Fruit fly (Drosophila melanogaster) whole organism, embryonic: ENCODE measurements around the gene CG34171.

Experiments
- Aef1 ChIP-seq: fragments of 200-800 bp; sonication (Bioruptor generic); IDR thresholded peaks from 3 replicates; pipeline ENCODE4 v1.3.6; 2022; ENCODE audit warnings: missing biosample characterization, missing genetic modification characterization
- Atf6 ChIP-seq: fragments of 200-800 bp; sonication (Bioruptor generic); IDR thresholded peaks from 2 replicates; pipeline ENCODE4 v1.3.6; 2022; ENCODE audit warnings: missing biosample characterization, missing genetic modification characterization
- Awh ChIP-seq: fragments of 200-800 bp; sonication (Bioruptor generic); IDR thresholded peaks from 2 replicates; pipeline ENCODE4, ENCODE4 v1.3.6; 2022; ENCODE audit warnings: missing biosample characterization, missing genetic modification characterization
- B-H1 ChIP-seq: fragments of 200-800 bp; sonication (Bioruptor generic); IDR thresholded peaks from 3 replicates; pipeline ENCODE4 v1.3.6; 2022; ENCODE audit warnings: missing biosample characterization, missing genetic modification characterization
- CG10321 ChIP-seq: fragments of 200-800 bp; sonication (Bioruptor generic); IDR thresholded peaks from 2 replicates; pipeline ENCODE4 v1.3.6; 2022; ENCODE audit warnings: missing biosample characterization, missing genetic modification characterization
- CG10979 ChIP-seq: fragments of 200-800 bp; sonication (Bioruptor generic); optimal IDR thresholded peaks from 2 replicates; lab custom pipeline; 2018; ENCODE audit warnings: missing biosample characterization, mild to moderate bottlenecking, missing genetic modification characterization, moderate library complexity
- CG11695 ChIP-seq: fragments of 200-800 bp; sonication (Bioruptor generic); IDR thresholded peaks from 3 replicates; pipeline ENCODE4 v1.3.6; 2022; ENCODE audit warnings: missing biosample characterization, missing genetic modification characterization
- CG12071 ChIP-seq: fragments of 200-800 bp; sonication (Bioruptor generic); optimal IDR thresholded peaks from 3 replicates; lab custom pipeline; 2018; ENCODE audit warnings: missing biosample characterization, mild to moderate bottlenecking, missing genetic modification characterization
- CG16863 ChIP-seq: fragments of 200-800 bp; sonication (Bioruptor generic); optimal IDR thresholded peaks from 3 replicates; lab custom pipeline; 2016; ENCODE audit warnings: missing biosample characterization, missing genetic modification characterization
- CG17328 ChIP-seq: fragments of 200-800 bp; sonication (Bioruptor generic); IDR thresholded peaks from 2 replicates; pipeline ENCODE4 v1.3.6; 2022; ENCODE audit warnings: missing biosample characterization, missing genetic modification characterization
- CG1832 ChIP-seq: fragments of 200-800 bp; sonication (Bioruptor generic); optimal IDR thresholded peaks from 2 replicates; lab custom pipeline; 2017; ENCODE audit warnings: missing biosample characterization, mild to moderate bottlenecking, missing genetic modification characterization, inconsistent platforms
- CG18599 ChIP-seq: fragments of 200-800 bp; sonication (Bioruptor generic); optimal IDR thresholded peaks from 3 replicates; lab custom pipeline; 2017; ENCODE audit warnings: missing biosample characterization, missing genetic modification characterization, mild to moderate bottlenecking, moderate library complexity, missing genetic modification reagents
- CG30431 ChIP-seq: fragments of 200-800 bp; sonication (Bioruptor generic); optimal IDR thresholded peaks from 2 replicates; lab custom pipeline; 2017; ENCODE audit warnings: missing biosample characterization, missing genetic modification characterization
- CG31365 ChIP-seq: fragments of 200-800 bp; sonication (Bioruptor generic); optimal IDR thresholded peaks from 2 replicates; lab custom pipeline; 2018; ENCODE audit warnings: missing biosample characterization, mild to moderate bottlenecking, missing genetic modification characterization
- CG32767 ChIP-seq: fragments of 200-800 bp; sonication (Bioruptor generic); IDR thresholded peaks from 2 replicates; pipeline ENCODE4 v1.3.6; 2022; ENCODE audit warnings: missing biosample characterization, missing genetic modification characterization
- CG4328 ChIP-seq: fragments of 200-800 bp; sonication (Bioruptor generic); optimal IDR thresholded peaks from 3 replicates; lab custom pipeline; 2017; ENCODE audit warnings: missing biosample characterization, missing genetic modification reagents, missing genetic modification characterization
- CG6254 ChIP-seq: fragments of 200-800 bp; sonication (Bioruptor generic); optimal IDR thresholded peaks from 3 replicates; lab custom pipeline; 2017; ENCODE audit warnings: mild to moderate bottlenecking, missing biosample characterization, missing genetic modification reagents, missing genetic modification characterization
- CG6765 ChIP-seq: fragments of 200-800 bp; sonication (Bioruptor generic); optimal IDR thresholded peaks from 3 replicates; lab custom pipeline; 2017; ENCODE audit warnings: missing biosample characterization, mild to moderate bottlenecking, missing genetic modification characterization
- CG6813 ChIP-seq: fragments of 200-800 bp; sonication (Bioruptor generic); optimal IDR thresholded peaks from 2 replicates; lab custom pipeline; 2017; ENCODE audit warnings: missing biosample characterization, missing genetic modification characterization, mild to moderate bottlenecking, moderate library complexity, missing genetic modification reagents
- CG8765 ChIP-seq: fragments of 200-800 bp; sonication (Bioruptor generic); IDR thresholded peaks from 2 replicates; pipeline ENCODE4 v1.3.6; 2022; ENCODE audit warnings: missing biosample characterization, missing genetic modification characterization
- CrebB ChIP-seq: fragments of 200-800 bp; sonication (Bioruptor generic); optimal IDR thresholded peaks from 3 replicates; lab custom pipeline; 2018; ENCODE audit warnings: missing biosample characterization, mild to moderate bottlenecking, missing genetic modification characterization
- D19B ChIP-seq: fragments of 200-800 bp; sonication (Bioruptor generic); optimal IDR thresholded peaks from 2 replicates; lab custom pipeline; 2017; ENCODE audit warnings: missing biosample characterization, mild to moderate bottlenecking, missing genetic modification characterization
- Deaf1 ChIP-seq: fragments of 200-800 bp; optimal IDR thresholded peaks from 3 replicates; lab custom pipeline; 2019; ENCODE audit warnings: missing biosample characterization, mild to moderate bottlenecking, missing genetic modification characterization, moderate library complexity
- E2f2 ChIP-seq: fragments of 200-800 bp; sonication (Bioruptor generic); IDR thresholded peaks from 2 replicates; pipeline ENCODE4 v1.3.6; 2022; ENCODE audit warnings: missing biosample characterization, missing genetic modification characterization
- Gug ChIP-seq: fragments of 200-800 bp; sonication (Bioruptor generic); IDR thresholded peaks from 4 replicates; pipeline ENCODE4 v1.3.6; 2022; ENCODE audit warnings: missing biosample characterization, missing genetic modification characterization
- HLH3B ChIP-seq: fragments of 200-800 bp; sonication (Bioruptor generic); IDR thresholded peaks from 2 replicates; pipeline ENCODE4 v1.3.6; 2022; ENCODE audit warnings: missing biosample characterization, missing genetic modification characterization
- Hand ChIP-seq: fragments of 200-800 bp; sonication (Bioruptor generic); optimal IDR thresholded peaks from 2 replicates; lab custom pipeline; 2017; ENCODE audit warnings: mild to moderate bottlenecking, missing biosample characterization, missing genetic modification reagents, missing genetic modification characterization
- Hsf ChIP-seq: fragments of 200-800 bp; sonication (Bioruptor generic); optimal IDR thresholded peaks from 3 replicates; lab custom pipeline; 2016; ENCODE audit warnings: missing biosample characterization, missing genetic modification characterization
- MTF-1 ChIP-seq: fragments of 200-800 bp; sonication (Bioruptor generic); optimal IDR thresholded peaks from 2 replicates; lab custom pipeline; 2018; ENCODE audit warnings: missing biosample characterization, mild to moderate bottlenecking, missing genetic modification characterization, borderline replicate concordance
- NC2α ChIP-seq: fragments of 200-800 bp; sonication (Bioruptor generic); optimal IDR thresholded peaks from 2 replicates; lab custom pipeline; 2016; ENCODE audit warnings: missing biosample characterization, missing genetic modification characterization
- Tbp ChIP-seq: fragments of >200 bp; optimal IDR thresholded peaks from 2 replicates; lab custom pipeline; 2018; ENCODE audit warnings: missing biosample characterization, missing genetic modification characterization
- Xbp1 ChIP-seq: fragments of 200-800 bp; sonication (Bioruptor generic); optimal IDR thresholded peaks from 3 replicates; lab custom pipeline; 2016; ENCODE audit warnings: missing biosample characterization, mild to moderate bottlenecking, missing genetic modification characterization
- aop ChIP-seq: fragments of 200-800 bp; sonication (Bioruptor generic); IDR thresholded peaks from 2 replicates; pipeline ENCODE4 v1.3.6; 2022; ENCODE audit warnings: missing biosample characterization, missing genetic modification characterization
- ato ChIP-seq: fragments of 200-800 bp; sonication (Bioruptor generic); IDR thresholded peaks from 2 replicates; pipeline ENCODE4 v1.3.6; 2022; ENCODE audit warnings: missing biosample characterization, missing genetic modification characterization; ENCODE audit not compliant: partially characterized antibody
- az2 ChIP-seq: fragments of 200-800 bp; sonication (Bioruptor generic); optimal IDR thresholded peaks from 3 replicates; lab custom pipeline; 2016; ENCODE audit warnings: missing biosample characterization, missing genetic modification characterization
- chinmo ChIP-seq: fragments of 200-800 bp; sonication (Bioruptor generic); IDR thresholded peaks from 4 replicates; pipeline ENCODE4 v1.3.6; 2022; ENCODE audit warnings: missing biosample characterization, missing genetic modification characterization; ENCODE audit not compliant: partially characterized antibody
- ci ChIP-seq: fragments of 200-800 bp; sonication (Bioruptor generic); IDR thresholded peaks from 3 replicates; pipeline ENCODE4 v1.3.6; 2022; ENCODE audit warnings: missing biosample characterization, missing genetic modification characterization
- cwo ChIP-seq: fragments of 200-800 bp; sonication (Bioruptor generic); optimal IDR thresholded peaks from 3 replicates; lab custom pipeline; 2017; ENCODE audit warnings: missing biosample characterization, missing genetic modification characterization, mild to moderate bottlenecking, moderate library complexity, missing genetic modification reagents
- dpn ChIP-seq, 2 experiments: fragments of 200-800 bp; sonication (Bioruptor generic); optimal IDR thresholded peaks; 3 replicates each; lab custom pipeline; 2016; ENCODE audit warnings: missing biosample characterization in 2 of 2, missing genetic modification characterization in 2 of 2
- esg ChIP-seq: fragments of 200-800 bp; sonication (Bioruptor generic); conservative IDR thresholded peaks from 2 replicates; pipeline ENCODE4 v1.3.6; 2022; ENCODE audit warnings: missing biosample characterization, missing genetic modification characterization
- ewg ChIP-seq: fragments of 200-800 bp; sonication (Bioruptor generic); optimal IDR thresholded peaks from 3 replicates; lab custom pipeline; 2017; ENCODE audit warnings: mild to moderate bottlenecking, missing biosample characterization, missing genetic modification reagents, missing genetic modification characterization
- fru ChIP-seq: fragments of >200 bp; optimal IDR thresholded peaks from 2 replicates; lab custom pipeline; 2017
- gro ChIP-seq: fragments of 200-800 bp; sonication (Bioruptor generic); optimal IDR thresholded peaks from 2 replicates; lab custom pipeline; 2016; ENCODE audit warnings: missing biosample characterization, missing genetic modification characterization
- her ChIP-seq: fragments of 200-800 bp; sonication (Bioruptor generic); optimal IDR thresholded peaks from 2 replicates; lab custom pipeline; 2016; ENCODE audit warnings: missing biosample characterization, missing genetic modification characterization
- prd ChIP-seq, 3 experiments: fragments of >200 bp in 2 of 3; fragments of 200-800 bp in 1 of 3; sonication (Bioruptor generic) in 1 of 3; optimal IDR thresholded peaks in 2 of 3; IDR thresholded peaks in 1 of 3; 2 replicates in 2 of 3; 3 replicates in 1 of 3; pipeline versions ENCODE4 v1.3.6 to Lab custom; 2017 to 2022; ENCODE audit warnings: missing biosample characterization in 1 of 3, missing genetic modification characterization in 1 of 3
- sc ChIP-seq, 3 experiments: fragments of >200 bp in 2 of 3; fragments of 200-800 bp in 1 of 3; sonication (Bioruptor generic) in 1 of 3; optimal IDR thresholded peaks; 2 replicates in 2 of 3; 3 replicates in 1 of 3; lab custom pipeline; 2017; ENCODE audit warnings: mild to moderate bottlenecking in 1 of 3, missing biosample characterization in 1 of 3, missing genetic modification characterization in 1 of 3, missing genetic modification reagents in 1 of 3
- sisA ChIP-seq: fragments of 200-800 bp; sonication (Bioruptor generic); IDR thresholded peaks from 2 replicates; pipeline ENCODE4 v1.3.6; 2022; ENCODE audit warnings: missing biosample characterization, missing genetic modification characterization
- tup ChIP-seq: fragments of 200-800 bp; sonication (Bioruptor generic); optimal IDR thresholded peaks from 2 replicates; lab custom pipeline; 2016; ENCODE audit warnings: missing biosample characterization, mild to moderate bottlenecking, missing genetic modification characterization, moderate library complexity
- zfh1 ChIP-seq: fragments of 200-800 bp; sonication (Bioruptor generic); IDR thresholded peaks from 3 replicates; pipeline ENCODE4 v1.3.6; 2022; ENCODE audit warnings: missing biosample characterization, missing genetic modification characterization

The CG34171 gene

DNA sequence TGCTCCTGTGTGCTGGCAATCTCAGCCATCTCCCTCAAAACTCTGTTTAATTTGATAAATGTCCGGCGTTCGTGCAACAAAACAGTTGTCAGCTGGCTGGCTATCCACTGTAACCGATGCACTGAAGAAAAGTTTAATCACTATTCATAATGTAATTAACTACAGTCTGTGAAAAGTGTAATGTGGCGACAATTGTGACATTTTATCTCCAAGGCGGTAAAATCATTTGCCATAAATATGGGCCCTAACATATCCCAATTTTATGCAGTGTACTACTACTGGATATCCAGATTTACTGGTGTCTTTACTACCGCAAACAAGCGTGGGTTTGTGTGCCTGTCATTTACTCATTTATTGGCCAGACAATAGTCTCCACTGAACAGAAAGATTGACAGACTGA, 49.7 kb upstream of the CG34171 start (continued):
- TF ChIP-seq CG18599 (GFP tag; lab: Kevin White, UChicago) (peak; percentile 48), Awh (0 out of 2 replicates have a peak, but pooled peaks have one; percentile 43), Hsf (peak; percentile 45), CG30431 (GFP tag; lab: Kevin White, UChicago) (no peak), NC2α (GFP tag; lab: Kevin White, UChicago) (no peak), az2 (GFP tag; lab: Kevin White, UChicago) (peak; percentile 29), CG8765 (GFP tag; lab: Robert Waterston, UW) (no peak), sisA (GFP tag; lab: Robert Waterston, UW) (peak; percentile 59; the same call in 1 of the 2 replicates), dpn (GFP tag; optimal IDR thresholded peaks at IDR 0.05; lab: Kevin White, UChicago) (peak; percentile 19 to 47), CG10321 (GFP tag; lab: Robert Waterston, UW) (no peak), tup (GFP tag; lab: Kevin White, UChicago) (no peak), E2f2 (no peak), Gug (GFP tag; lab: Robert Waterston, UW) (0 out of 4 replicates have a peak, but pooled peaks have one; percentile 32), MTF-1 (GFP tag; lab: Kevin White, UChicago) (no peak), CG6813 (no peak), prd (optimal IDR thresholded peaks at IDR 0.05; lab: Kevin White, UChicago) (no peak), prd (GFP tag; IDR thresholded peaks at IDR 0.05; lab: Robert Waterston, UW) (no peak; the same call in 2 of the 3 replicates), D19B (GFP tag; lab: Kevin White, UChicago) (no peak), CG11695 (GFP tag; lab: Robert Waterston, UW) (0 out of 3 replicates have a peak, but pooled peaks have one; percentile 32), CG16863 (no peak), fru (lab: Kevin White, UChicago) (no peak), Tbp (GFP tag; lab: Kevin White, UChicago) (no peak), CG6254 (peak; percentile 48), her (GFP tag; lab: Kevin White, UChicago) (no peak), CG4328 (no peak), Hand (GFP tag; lab: Kevin White, UChicago) (no peak), cwo (peak; percentile 19), ci (GFP tag; lab: Robert Waterston, UW) (peak; percentile 79; the same call in 2 of the 3 replicates), Aef1 (peak; percentile 54; the same call in 1 of the 3 replicates), esg (no peak), CG32767 (GFP tag; lab: Robert Waterston, UW) (peak; percentile 17; the same call in 1 of the 2 replicates), aop (GFP tag; lab: Robert Waterston, UW) (no peak), sc (optimal IDR thresholded peaks at IDR 0.05; lab: Kevin White, UChicago) (no peak), sc (GFP tag; optimal IDR thresholded peaks at IDR 0.05; lab: Kevin White, UChicago) (peak; percentile 54), CrebB (no peak), ato (GFP tag; lab: Robert Waterston, UW) (no peak), HLH3B (GFP tag; lab: Robert Waterston, UW) (peak; percentile 61; the same call in 1 of the 2 replicates), CG17328 (GFP tag; lab: Robert Waterston, UW) (peak; percentile 62), CG6765 (no peak), Atf6 (0 out of 2 replicates have a peak, but pooled peaks have one; percentile 50), chinmo (GFP tag; lab: Robert Waterston, UW) (no peak), gro (GFP tag; lab: Kevin White, UChicago) (no peak), ewg (GFP tag; lab: Kevin White, UChicago) (no peak), CG31365 (tag; lab: Kevin White, UChicago) (no peak), Xbp1 (GFP tag; lab: Kevin White, UChicago) (peak; percentile 0), B-H1 (GFP tag; lab: Robert Waterston, UW) (no peak; the same call in 2 of the 3 replicates), zfh1 (peak; percentile 34; the same call in 1 of the 3 replicates), Deaf1 (tag; lab: Kevin White, UChicago) (no peak), CG10979 (tag; lab: Kevin White, UChicago) (peak; percentile 16), CG12071 (peak; percentile 33), CG1832 (GFP tag; lab: Kevin White, UChicago) (no peak)
